Worm (Caenorhabditis elegans) whole organism, young adult: ENCODE measurements around the gene ergi-1.
"Not testable (repeated sequence)": the region's sequence is repeated elsewhere in the genome, so short reads cannot be mapped to it uniquely, and the experiment has no call there.

ENCODE experiments used
- B0019.2 ChIP-seq: fragments of 200-800 bp; sonication (Bioruptor generic); conservative IDR thresholded peaks from 2 replicates; pipeline ENCODE4 v1.3.6; 2022; ENCODE audit warnings: missing genetic modification reagents, missing genetic modification characterization, missing compliant biosample characterization
- B0261.1 ChIP-seq: sonication (generic microtip); optimal IDR thresholded peaks from 2 replicates; lab custom pipeline; 2016; ENCODE audit warnings: mild to moderate bottlenecking, missing genetic modification characterization, moderate library complexity, missing compliant biosample characterization
- C06A6.2 ChIP-seq: fragments of 200-800 bp; sonication (Bioruptor generic); conservative IDR thresholded peaks from 2 replicates; pipeline ENCODE4 v1.3.6; 2022; ENCODE audit warnings: missing genetic modification characterization, missing compliant biosample characterization
- D2030.7 ChIP-seq: fragments of 200-800 bp; sonication (Bioruptor generic); IDR thresholded peaks from 2 replicates; pipeline ENCODE4 v1.3.6; 2022; ENCODE audit warnings: missing genetic modification reagents, missing genetic modification characterization, missing compliant biosample characterization
- F23B12.7 ChIP-seq: sonication (generic microtip); optimal IDR thresholded peaks from 2 replicates; lab custom pipeline; 2017; ENCODE audit warnings: missing genetic modification characterization, mild to moderate bottlenecking, missing compliant biosample characterization, antibody characterized with exemption, moderate library complexity; ENCODE audit not compliant: insufficient read depth
- F55B11.4 ChIP-seq: sonication (generic microtip); optimal IDR thresholded peaks from 2 replicates; lab custom pipeline; 2016; ENCODE audit warnings: missing compliant biosample characterization, missing genetic modification characterization, borderline replicate concordance; ENCODE audit not compliant: insufficient read depth
- F57C9.4 ChIP-seq: sonication (generic microtip); optimal IDR thresholded peaks from 2 replicates; lab custom pipeline; 2017; ENCODE audit warnings: mild to moderate bottlenecking, missing genetic modification characterization, missing compliant biosample characterization
- K12H6.12 ChIP-seq: fragments of 200-800 bp; sonication (Bioruptor generic); optimal IDR thresholded peaks from 2 replicates; lab custom pipeline; 2018; ENCODE audit warnings: mild to moderate bottlenecking, missing genetic modification characterization, missing compliant biosample characterization
- Y56A3A.18 ChIP-seq: fragments of 200-800 bp; sonication (Bioruptor generic); IDR thresholded peaks from 2 replicates; pipeline ENCODE4 v1.3.6; 2022; ENCODE audit warnings: missing genetic modification reagents, missing genetic modification characterization, missing compliant biosample characterization
- Y95B8A.8 ChIP-seq: fragments of 200-800 bp; sonication (Bioruptor generic); IDR thresholded peaks from 2 replicates; pipeline ENCODE4 v1.3.6; 2022; ENCODE audit warnings: missing genetic modification reagents, missing genetic modification characterization, missing compliant biosample characterization
- attf-5 ChIP-seq: fragments of 200-800 bp; sonication (Bioruptor generic); optimal IDR thresholded peaks from 2 replicates; lab custom pipeline; 2018; ENCODE audit warnings: mild to moderate bottlenecking, missing genetic modification characterization, missing compliant biosample characterization
- attf-6 ChIP-seq: fragments of 200-800 bp; sonication (Bioruptor generic); IDR thresholded peaks from 2 replicates; pipeline ENCODE4 v1.3.6; 2022; ENCODE audit warnings: missing genetic modification reagents, missing genetic modification characterization, missing compliant biosample characterization
- cebp-2 ChIP-seq: fragments of 200-800 bp; sonication (Bioruptor generic); IDR thresholded peaks from 2 replicates; pipeline ENCODE4 v1.3.6; 2022; ENCODE audit warnings: missing genetic modification characterization, missing compliant biosample characterization
- ceh-100 ChIP-seq: fragments of 200-800 bp; sonication (Bioruptor generic); IDR thresholded peaks from 2 replicates; pipeline ENCODE4 v1.3.6; 2022; ENCODE audit warnings: missing genetic modification reagents, missing genetic modification characterization, missing compliant biosample characterization
- ceh-40 ChIP-seq: fragments of 200-800 bp; sonication (Bioruptor generic); IDR thresholded peaks from 2 replicates; pipeline ENCODE4 v1.3.6; 2022; ENCODE audit warnings: missing genetic modification characterization, missing compliant biosample characterization
- chd-7 ChIP-seq: sonication (generic microtip); optimal IDR thresholded peaks from 2 replicates; lab custom pipeline; 2016; ENCODE audit warnings: mild to moderate bottlenecking, missing genetic modification characterization, moderate library complexity, missing compliant biosample characterization
- dox-1 ChIP-seq: fragments of 200-800 bp; sonication (Bioruptor generic); IDR thresholded peaks from 2 replicates; pipeline ENCODE4 v1.3.6; 2022; ENCODE audit warnings: missing genetic modification reagents, missing genetic modification characterization, missing compliant biosample characterization
- efl-1 ChIP-seq: fragments of 150-350 bp; optimal IDR thresholded peaks from 2 replicates; lab custom pipeline; 2014; ENCODE audit warnings: missing biosample characterization, missing genetic modification reagents, missing genetic modification characterization
- ets-4 ChIP-seq: fragments of 200-800 bp; sonication (Bioruptor generic); optimal IDR thresholded peaks from 2 replicates; lab custom pipeline; 2018; ENCODE audit warnings: mild to moderate bottlenecking, missing genetic modification characterization, missing compliant biosample characterization
- him-1 ChIP-seq: sonication (generic microtip); optimal IDR thresholded peaks from 2 replicates; lab custom pipeline; 2016; ENCODE audit warnings: missing genotype, missing genetic modification reagents, missing genetic modification characterization, missing compliant biosample characterization
- hmg-20 ChIP-seq: fragments of 200-800 bp; sonication (Bioruptor generic); IDR thresholded peaks from 2 replicates; pipeline ENCODE4 v1.3.6; 2022; ENCODE audit warnings: missing genetic modification reagents, missing genetic modification characterization, missing compliant biosample characterization
- hrde-1 ChIP-seq: sonication (generic microtip); optimal IDR thresholded peaks from 2 replicates; lab custom pipeline; 2016; ENCODE audit warnings: missing genetic modification characterization, mild to moderate bottlenecking, missing compliant biosample characterization, moderate library complexity, missing genotype, missing genetic modification reagents, borderline replicate concordance
- hsf-1 ChIP-seq: fragments of 200-800 bp; sonication (Bioruptor generic); IDR thresholded peaks from 2 replicates; pipeline ENCODE4 v1.3.6; 2022; ENCODE audit warnings: missing genetic modification reagents, missing genetic modification characterization, missing compliant biosample characterization
- lin-26 ChIP-seq: fragments of 200-800 bp; sonication (Bioruptor generic); IDR thresholded peaks from 2 replicates; pipeline ENCODE4 v1.3.6; 2022; ENCODE audit warnings: missing genetic modification reagents, missing genetic modification characterization, missing compliant biosample characterization
- madf-3 ChIP-seq: fragments of 200-800 bp; sonication (Bioruptor generic); IDR thresholded peaks from 2 replicates; pipeline ENCODE4 v1.3.6; 2022; ENCODE audit warnings: missing genetic modification reagents, missing genetic modification characterization, missing compliant biosample characterization
- madf-6 ChIP-seq: fragments of 200-800 bp; sonication (Bioruptor generic); IDR thresholded peaks from 2 replicates; pipeline ENCODE4 v1.3.6; 2022; ENCODE audit warnings: missing genetic modification reagents, missing genetic modification characterization, missing compliant biosample characterization
- mcd-1 ChIP-seq: fragments of 200-800 bp; sonication (Bioruptor generic); IDR thresholded peaks from 2 replicates; pipeline ENCODE4 v1.3.6; 2022; ENCODE audit warnings: missing genetic modification reagents, missing genetic modification characterization, missing compliant biosample characterization
- mel-28 ChIP-seq: sonication (generic microtip); optimal IDR thresholded peaks from 2 replicates; lab custom pipeline; 2016; ENCODE audit warnings: borderline replicate concordance, mild to moderate bottlenecking, missing genetic modification characterization, missing compliant biosample characterization
- mes-4 ChIP-seq: sonication (generic microtip); optimal IDR thresholded peaks from 2 replicates; lab custom pipeline; 2016; ENCODE audit warnings: missing genotype, missing genetic modification characterization, missing compliant biosample characterization
- nfya-1 ChIP-seq: sonication (generic microtip); optimal IDR thresholded peaks from 2 replicates; lab custom pipeline; 2017; ENCODE audit warnings: antibody characterized with exemption, missing compliant biosample characterization, missing genetic modification characterization, borderline replicate concordance; ENCODE audit not compliant: insufficient read depth
- pbrm-1 ChIP-seq: fragments of 200-800 bp; sonication (Bioruptor generic); IDR thresholded peaks from 2 replicates; pipeline ENCODE4 v1.3.6; 2022; ENCODE audit warnings: missing genetic modification reagents, missing genetic modification characterization, missing compliant biosample characterization
- rpc-1 ChIP-seq, 2 experiments: fragments of 150-350 bp in 1 of 2; sonication (generic microtip) in 1 of 2; optimal IDR thresholded peaks; 2 replicates each; lab custom pipeline; 2014 to 2018; ENCODE audit warnings: missing biosample characterization in 1 of 2, missing genetic modification characterization in 1 of 2, missing genetic modification reagents in 1 of 2, missing genotype in 1 of 2
- snpc-1.1 ChIP-seq: sonication (generic microtip); optimal IDR thresholded peaks from 2 replicates; lab custom pipeline; 2017; ENCODE audit warnings: missing genetic modification characterization, mild to moderate bottlenecking, missing compliant biosample characterization, antibody characterized with exemption, moderate library complexity, missing genotype, missing genetic modification reagents; ENCODE audit not compliant: insufficient read depth
- snpc-1.3 ChIP-seq: sonication (generic microtip); optimal IDR thresholded peaks from 2 replicates; lab custom pipeline; 2017; ENCODE audit warnings: missing genetic modification characterization, mild to moderate bottlenecking, missing compliant biosample characterization, antibody characterized with exemption, moderate library complexity, missing genotype, missing genetic modification reagents; ENCODE audit not compliant: insufficient read depth
- tbp1 ChIP-seq: fragments of 200-800 bp; sonication (Bioruptor generic); optimal IDR thresholded peaks from 2 replicates; lab custom pipeline; 2018; ENCODE audit warnings: mild to moderate bottlenecking, missing genetic modification characterization, missing compliant biosample characterization
- tbx-9 ChIP-seq: sonication (generic microtip); optimal IDR thresholded peaks from 2 replicates; lab custom pipeline; 2016; ENCODE audit warnings: borderline replicate concordance, missing genetic modification characterization, inconsistent platforms, missing compliant biosample characterization
- tlf-1 ChIP-seq: fragments of 200-800 bp; sonication (Bioruptor generic); optimal IDR thresholded peaks from 2 replicates; lab custom pipeline; 2018; ENCODE audit warnings: mild to moderate bottlenecking, missing genetic modification characterization, missing compliant biosample characterization
- ztf-18 ChIP-seq: sonication (generic microtip); optimal IDR thresholded peaks from 2 replicates; lab custom pipeline; 2016; ENCODE audit warnings: missing genotype, mild to moderate bottlenecking, missing genetic modification characterization, missing compliant biosample characterization
- ztf-25 ChIP-seq: fragments of 200-800 bp; sonication (Bioruptor generic); IDR thresholded peaks from 2 replicates; pipeline ENCODE4 v1.3.6; 2022; ENCODE audit warnings: missing genetic modification reagents, missing genetic modification characterization, missing compliant biosample characterization
- ztf-28 ChIP-seq: fragments of 200-800 bp; sonication (Bioruptor generic); IDR thresholded peaks from 2 replicates; pipeline ENCODE4 v1.3.6; 2022; ENCODE audit warnings: missing genetic modification reagents, missing genetic modification characterization, missing compliant biosample characterization

The ergi-1 gene

ce11 chrX:2000517-2000916, 34.6 kb downstream of the ergi-1 start:
- TF ChIP-seq snpc-1.3 (tag; lab: Kevin White, UChicago) (no peak), efl-1 (peak; percentile 17)

- TF ChIP-seq hrde-1 (tag; lab: Kevin White, UChicago) (no peak), rpc-1 (optimal IDR thresholded peaks at IDR 0.05; lab: Kevin White, UChicago) (peak; percentile 39), rpc-1 (tag; optimal IDR thresholded peaks at IDR 0.05; lab: Kevin White, UChicago) (peak; percentile 71), D2030.7 (GFP tag; lab: Robert Waterston, UW) (peak; percentile 55), B0261.1 (peak; percentile 48), cebp-2 (GFP tag; lab: Robert Waterston, UW) (no peak), lin-26 (GFP tag; lab: Robert Waterston, UW) (0 out of 2 replicates have a peak, but pooled peaks have one; percentile 33), him-1 (tag; lab: Kevin White, UChicago) (peak; percentile 19), mcd-1 (GFP tag; lab: Robert Waterston, UW) (no peak), dox-1 (GFP tag; lab: Robert Waterston, UW) (peak; percentile 10; the same call in 1 of the 2 replicates), ztf-28 (GFP tag; lab: Robert Waterston, UW) (no peak), attf-6 (GFP tag; lab: Robert Waterston, UW) (peak; percentile 34; the same call in 1 of the 2 replicates), tbp1 (GFP tag; lab: Kevin White, UChicago) (peak; percentile 75), chd-7 (tag; lab: Kevin White, UChicago) (no peak), madf-6 (GFP tag; lab: Robert Waterston, UW) (peak; percentile 37), mes-4 (no peak), F55B11.4 (no peak), ztf-25 (no peak), Y95B8A.8 (GFP tag; lab: Robert Waterston, UW) (no peak), B0019.2 (GFP tag; lab: Robert Waterston, UW) (no peak), snpc-1.1 (tag; lab: Kevin White, UChicago) (no peak), ceh-40 (GFP tag; lab: Robert Waterston, UW) (no peak), ceh-100 (no peak), hsf-1 (GFP tag; lab: Robert Waterston, UW) (no peak), tbx-9 (tag; lab: Kevin White, UChicago) (no peak), hmg-20 (GFP tag; lab: Robert Waterston, UW) (0 out of 2 replicates have a peak, but pooled peaks have one; percentile 29)
These were observed 36.2 kb downstream of the ergi-1 start for ce11 chrX:1998825-1999224.

- TF ChIP-seq ets-4 (GFP tag; lab: Kevin White, UChicago) (no peak), ztf-18 (no peak), mcd-1 (GFP tag; lab: Robert Waterston, UW) (no peak)
These were observed 37.1 kb downstream of the ergi-1 start, which contains the start of gene Y40A1A.3 for ce11 chrX:1997934-1998333. TSS of gene Y40A1A.3 (minus strand) at chrX:1998034.

ce11 chrX:1994141-1994540, 40.9 kb downstream of the ergi-1 start:
- TF ChIP-seq tbp1 (GFP tag; lab: Kevin White, UChicago), result peak; percentile 54
- TF ChIP-seq rpc-1 (optimal IDR thresholded peaks at IDR 0.05; lab: Kevin White, UChicago), result not testable (repeated sequence)
- peak; percentile 52 for TF ChIP-seq rpc-1 (tag; optimal IDR thresholded peaks at IDR 0.05; lab: Kevin White, UChicago)

ce11 chrX:1990434-1990833, 44.6 kb downstream of the ergi-1 start, which contains the start of gene Y40A1A.2:
TSS of gene Y40A1A.2 (plus strand) at chrX:1990734.
- no peak for TF ChIP-seq F57C9.4 (tag; lab: Kevin White, UChicago)
- TF ChIP-seq pbrm-1 (GFP tag; lab: Robert Waterston, UW), result no peak
- no peak for TF ChIP-seq rpc-1 (optimal IDR thresholded peaks at IDR 0.05; lab: Kevin White, UChicago)
- TF ChIP-seq rpc-1 (tag; optimal IDR thresholded peaks at IDR 0.05; lab: Kevin White, UChicago), result no peak
- no peak for TF ChIP-seq madf-3 (GFP tag; lab: Robert Waterston, UW)
- TF ChIP-seq nfya-1 (tag; lab: Kevin White, UChicago), result no peak
- TF ChIP-seq mel-28 (tag; lab: Kevin White, UChicago), result no peak
- no peak for TF ChIP-seq F23B12.7 (tag; lab: Kevin White, UChicago)
- TF ChIP-seq tlf-1 (GFP tag; lab: Kevin White, UChicago), result no peak
- TF ChIP-seq ets-4 (GFP tag; lab: Kevin White, UChicago), result no peak
- TF ChIP-seq attf-5 (GFP tag; lab: Kevin White, UChicago), result no peak
- TF ChIP-seq Y56A3A.18, result no peak
- TF ChIP-seq C06A6.2 (GFP tag; lab: Robert Waterston, UW), result no peak
- TF ChIP-seq mcd-1 (GFP tag; lab: Robert Waterston, UW), result no peak
- TF ChIP-seq hmg-20 (GFP tag; lab: Robert Waterston, UW), result no peak
- TF ChIP-seq K12H6.12 (tag; lab: Kevin White, UChicago), result no peak
